Fruit fly (Drosophila melanogaster) whole organism: ENCODE results near the gene Mlc1.

Source experiments
- EcR ChIP-seq, 2 experiments: fragments of >200 bp; optimal IDR thresholded peaks; 2 replicates each; lab custom pipeline; 2017; ENCODE audit warnings: missing biosample characterization in 2 of 2, missing genetic modification characterization in 2 of 2, missing genetic modification reagents in 2 of 2
- pan ChIP-seq: fragments of >200 bp; optimal IDR thresholded peaks from 2 replicates; lab custom pipeline; 2017
- psq ChIP-seq: fragments of >200 bp; optimal IDR thresholded peaks from 2 replicates; lab custom pipeline; 2017
- usp ChIP-seq: fragments of >200 bp; optimal IDR thresholded peaks from 2 replicates; lab custom pipeline; 2017; ENCODE audit warnings: missing biosample characterization, missing genetic modification characterization, mixed read lengths

DNA sequence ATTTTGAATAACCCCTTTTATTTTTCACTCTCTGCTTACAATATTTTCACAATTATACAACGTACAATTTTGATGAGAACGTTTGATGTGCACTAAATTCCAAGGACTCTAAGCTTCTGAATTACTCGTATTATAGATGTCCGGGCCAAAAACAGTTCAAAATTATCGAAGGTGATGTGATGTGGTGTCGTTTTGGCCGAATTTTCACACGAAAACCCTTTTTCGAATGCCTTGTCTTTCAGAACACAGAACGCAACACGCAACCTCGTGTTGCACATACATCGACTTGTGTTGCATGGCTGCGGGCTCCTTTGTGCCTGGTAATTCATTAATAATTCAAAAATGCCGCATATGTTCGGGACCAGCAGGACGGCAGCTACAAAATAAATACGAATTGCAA, 28.1 kb upstream of the Mlc1 start, which contains the start of gene CG31055:
- TF ChIP-seq usp (GFP tag; lab: Kevin White, UChicago) (no peak), EcR (GFP tag; optimal IDR thresholded peaks at IDR 0.05; lab: Kevin White, UChicago) (no peak), pan (lab: Kevin White, UChicago) (no peak), psq (lab: Kevin White, UChicago) (no peak)
